Fruit fly (Drosophila melanogaster) whole organism, wandering third instar larva: ENCODE results near the gene Mps1.

ENCODE experiments used
- Abd-B ChIP-seq: fragments of >200 bp; optimal IDR thresholded peaks from 2 replicates; lab custom pipeline; 2017; ENCODE audit warnings: missing biosample characterization, missing genetic modification characterization
- CG32264 ChIP-seq: fragments of 200-800 bp; sonication (Bioruptor generic); optimal IDR thresholded peaks from 2 replicates; lab custom pipeline; 2016; ENCODE audit warnings: missing biosample characterization, missing genetic modification characterization
- CG9705 ChIP-seq: fragments of 200-800 bp; sonication (Bioruptor generic); optimal IDR thresholded peaks from 2 replicates; lab custom pipeline; 2018; ENCODE audit warnings: missing biosample characterization, mild to moderate bottlenecking, missing genetic modification characterization
- CrebA ChIP-seq: fragments of 200-800 bp; sonication (Bioruptor generic); optimal IDR thresholded peaks from 2 replicates; lab custom pipeline; 2016; ENCODE audit warnings: missing biosample characterization, mild to moderate bottlenecking, missing genetic modification characterization, borderline replicate concordance
- Dfd ChIP-seq: fragments of >200 bp; optimal IDR thresholded peaks from 2 replicates; lab custom pipeline; 2017; ENCODE audit warnings: missing biosample characterization, missing genetic modification characterization
- Dif ChIP-seq: fragments of 200-275, 200-300 bp; sonication (Bioruptor generic); optimal IDR thresholded peaks from 2 replicates; lab custom pipeline; 2018; ENCODE audit warnings: missing biosample characterization, missing genetic modification characterization; ENCODE audit not compliant: partially characterized antibody
- GATAd ChIP-seq: sonication (Bioruptor generic); optimal IDR thresholded peaks from 2 replicates; lab custom pipeline; 2016; ENCODE audit warnings: missing biosample characterization, missing genetic modification characterization
- HLH106 ChIP-seq: fragments of 200-800 bp; optimal IDR thresholded peaks from 3 replicates; lab custom pipeline; 2019; ENCODE audit warnings: missing biosample characterization, mild to moderate bottlenecking, missing genetic modification characterization, moderate library complexity
- Hnf4 ChIP-seq: fragments of 200-800 bp; sonication (Bioruptor generic); optimal IDR thresholded peaks from 2 replicates; lab custom pipeline; 2016; ENCODE audit warnings: missing biosample characterization, mild to moderate bottlenecking, missing genetic modification characterization
- Hr78 ChIP-seq: fragments of >200 bp; optimal IDR thresholded peaks from 2 replicates; lab custom pipeline; 2017; ENCODE audit warnings: missing biosample characterization, missing genetic modification characterization
- Hr83 ChIP-seq: fragments of 200-300 bp; sonication (Bioruptor generic); optimal IDR thresholded peaks from 2 replicates; lab custom pipeline; 2016; ENCODE audit warnings: missing biosample characterization, mild to moderate bottlenecking, missing genetic modification characterization, moderate library complexity; ENCODE audit not compliant: poor library complexity, severe bottlenecking
- Jra ChIP-seq: sonication (Bioruptor generic); optimal IDR thresholded peaks from 2 replicates; lab custom pipeline; 2016; ENCODE audit warnings: missing biosample characterization, missing genetic modification characterization
- Mio ChIP-seq: sonication (Bioruptor generic); optimal IDR thresholded peaks from 2 replicates; lab custom pipeline; 2016; ENCODE audit warnings: missing biosample characterization, missing genetic modification characterization
- Myc ChIP-seq: fragments of >200 bp; optimal IDR thresholded peaks from 2 replicates; lab custom pipeline; 2017
- N ChIP-seq: fragments of >200 bp; optimal IDR thresholded peaks from 2 replicates; lab custom pipeline; 2018; ENCODE audit warnings: missing biosample characterization, missing external identifiers, missing genetic modification characterization
- OdsH ChIP-seq: fragments of 200-800 bp; sonication (Bioruptor generic); optimal IDR thresholded peaks from 2 replicates; lab custom pipeline; 2016; ENCODE audit warnings: missing biosample characterization, mild to moderate bottlenecking, missing genetic modification characterization
- Rel ChIP-seq, 2 experiments: fragments of 200-800 bp; sonication (Bioruptor generic) in 1 of 2; optimal IDR thresholded peaks; 2 replicates in 1 of 2; 3 replicates in 1 of 2; lab custom pipeline; 2016 to 2019; ENCODE audit warnings: mild to moderate bottlenecking in 2 of 2, missing biosample characterization in 2 of 2, missing genetic modification characterization in 2 of 2, moderate library complexity in 1 of 2
- Sp1 ChIP-seq: fragments of 200-800 bp; sonication (Bioruptor generic); optimal IDR thresholded peaks from 3 replicates; lab custom pipeline; 2019; ENCODE audit warnings: missing biosample characterization, mild to moderate bottlenecking, missing genetic modification characterization, moderate library complexity
- Vsx2 ChIP-seq: fragments of 200-300, 225-300 bp; sonication (Bioruptor generic); optimal IDR thresholded peaks from 2 replicates; lab custom pipeline; 2018; ENCODE audit warnings: missing biosample characterization, missing genetic modification characterization; ENCODE audit not compliant: partially characterized antibody
- br ChIP-seq: fragments of 200-800 bp; sonication (Bioruptor generic); optimal IDR thresholded peaks from 2 replicates; lab custom pipeline; 2016; ENCODE audit warnings: missing biosample characterization, missing genetic modification characterization
- brk ChIP-seq: fragments of 200-800 bp; sonication (Bioruptor generic); optimal IDR thresholded peaks from 2 replicates; lab custom pipeline; 2016; ENCODE audit warnings: missing biosample characterization, mild to moderate bottlenecking, missing genetic modification characterization
- dl ChIP-seq, 2 experiments: fragments of 175-275, 200-275 bp in 1 of 2; fragments of 200-275 bp in 1 of 2; sonication (Bioruptor generic); optimal IDR thresholded peaks; lab custom pipeline; 2018; ENCODE audit warnings: mild to moderate bottlenecking in 2 of 2, missing biosample characterization in 2 of 2, missing genetic modification characterization in 2 of 2, moderate library complexity in 2 of 2; ENCODE audit not compliant: partially characterized antibody in 2 of 2, insufficient read depth in 1 of 2
- dmrt93B ChIP-seq: fragments of 200-800 bp; sonication (Bioruptor generic); optimal IDR thresholded peaks from 2 replicates; lab custom pipeline; 2018; ENCODE audit warnings: missing biosample characterization, mild to moderate bottlenecking, missing genetic modification characterization
- dsf ChIP-seq: sonication (Bioruptor generic); optimal IDR thresholded peaks from 2 replicates; lab custom pipeline; 2016; ENCODE audit warnings: missing biosample characterization, missing genetic modification characterization, borderline replicate concordance
- ey ChIP-seq: fragments of 200-800 bp; sonication (Bioruptor generic); optimal IDR thresholded peaks from 2 replicates; lab custom pipeline; 2016; ENCODE audit warnings: missing biosample characterization, missing genetic modification characterization
- foxo ChIP-seq, 2 experiments: fragments of 200-800 bp; sonication (Bioruptor generic); optimal IDR thresholded peaks; 2 replicates in 1 of 2; 3 replicates in 1 of 2; lab custom pipeline; 2016 to 2017; ENCODE audit warnings: missing biosample characterization in 2 of 2, missing genetic modification characterization in 2 of 2
- fru ChIP-seq: fragments of 200-800 bp; sonication (Bioruptor generic); optimal IDR thresholded peaks from 3 replicates; lab custom pipeline; 2016; ENCODE audit warnings: missing biosample characterization, mild to moderate bottlenecking, missing genetic modification characterization
- h ChIP-seq: fragments of 200-800 bp; sonication (Bioruptor generic); optimal IDR thresholded peaks from 3 replicates; lab custom pipeline; 2016; ENCODE audit warnings: missing biosample characterization, mild to moderate bottlenecking, missing genetic modification characterization
- jim ChIP-seq: fragments of 175-275, 200-325 bp; sonication (Bioruptor generic); optimal IDR thresholded peaks from 2 replicates; lab custom pipeline; 2016; ENCODE audit warnings: missing biosample characterization, mild to moderate bottlenecking, missing genetic modification characterization
- lola ChIP-seq: fragments of >200 bp; optimal IDR thresholded peaks from 2 replicates; lab custom pipeline; 2017; ENCODE audit warnings: missing biosample characterization, missing genetic modification characterization
- pan ChIP-seq: fragments of >200 bp; optimal IDR thresholded peaks from 2 replicates; lab custom pipeline; 2017
- psq ChIP-seq: fragments of 200-800 bp; sonication (Bioruptor generic); optimal IDR thresholded peaks from 3 replicates; lab custom pipeline; 2017; ENCODE audit warnings: missing biosample characterization, mild to moderate bottlenecking, missing genetic modification characterization, moderate library complexity
- rgr ChIP-seq: fragments of 200-800 bp; sonication (Bioruptor generic); optimal IDR thresholded peaks from 3 replicates; lab custom pipeline; 2016; ENCODE audit warnings: missing biosample characterization, mild to moderate bottlenecking, missing genetic modification characterization
- sage ChIP-seq: fragments of 200-800 bp; sonication (Bioruptor generic); optimal IDR thresholded peaks from 2 replicates; lab custom pipeline; 2016; ENCODE audit warnings: missing biosample characterization, mild to moderate bottlenecking, missing genetic modification characterization
- sv ChIP-seq: fragments of 200-800 bp; sonication (Bioruptor generic); optimal IDR thresholded peaks from 3 replicates; lab custom pipeline; 2016; ENCODE audit warnings: missing biosample characterization, missing genetic modification characterization
- tai ChIP-seq: sonication (Bioruptor generic); optimal IDR thresholded peaks from 2 replicates; lab custom pipeline; 2016; ENCODE audit warnings: missing biosample characterization, missing genetic modification characterization
- usp ChIP-seq: fragments of >200 bp; optimal IDR thresholded peaks from 2 replicates; lab custom pipeline; 2017; ENCODE audit warnings: missing biosample characterization, missing genetic modification characterization
- woc ChIP-seq: sonication (Bioruptor generic); optimal IDR thresholded peaks from 2 replicates; lab custom pipeline; 2016; ENCODE audit warnings: missing biosample characterization, mild to moderate bottlenecking, missing genetic modification characterization

Mps1 gene

dm6 chr3R:17701131-17701593, 30.1 kb downstream of the Mps1 start:
- TF ChIP-seq rgr (GFP tag; lab: Kevin White, UChicago) (peak; percentile 53), fru (GFP tag; lab: Kevin White, UChicago) (peak; percentile 30), lola (GFP tag; lab: Kevin White, UChicago) (no peak), OdsH (GFP tag; lab: Kevin White, UChicago) (no peak), woc (GFP tag; lab: Kevin White, UChicago) (no peak), dsf (GFP tag; lab: Kevin White, UChicago) (no peak), Mio (GFP tag; lab: Kevin White, UChicago) (no peak), sv (no peak), CG9705 (GFP tag; lab: Kevin White, UChicago) (no peak), br (GFP tag; lab: Kevin White, UChicago) (peak; percentile 28), Rel (GFP tag; optimal IDR thresholded peaks at IDR 0.05; lab: Kevin White, UChicago) (peak; percentile 72), Rel (tag; optimal IDR thresholded peaks at IDR 0.05; lab: Kevin White, UChicago) (peak; percentile 86), sage (GFP tag; lab: Kevin White, UChicago) (no peak), usp (GFP tag; lab: Kevin White, UChicago) (no peak), dl (GFP tag; optimal IDR thresholded peaks at IDR 0.05; lab: Kevin White, UChicago; ENCODE audit: insufficient read depth in 1 of 2, partially characterized antibody in 2 of 2) (peak in 1 of 2 experiments; percentile 15), dmrt93B (no peak), Sp1 (GFP tag; lab: Kevin White, UChicago) (peak; percentile 21), Hr83 (GFP tag; lab: Kevin White, UChicago) (peak; percentile 93), psq (peak; percentile 79), HLH106 (tag; lab: Kevin White, UChicago) (peak; percentile 24), brk (no peak), Hr78 (GFP tag; lab: Kevin White, UChicago) (no peak), Abd-B (GFP tag; lab: Kevin White, UChicago) (no peak), Myc (lab: Kevin White, UChicago) (no peak), CrebA (GFP tag; lab: Kevin White, UChicago) (peak; percentile 91), Hnf4 (GFP tag; lab: Kevin White, UChicago) (peak; percentile 63), ey (GFP tag; lab: Kevin White, UChicago) (no peak), GATAd (no peak), CG32264 (GFP tag; lab: Kevin White, UChicago) (peak; percentile 34), pan (lab: Kevin White, UChicago) (no peak), Dfd (GFP tag; lab: Kevin White, UChicago) (no peak), Dif (peak; percentile 80), Jra (GFP tag; lab: Kevin White, UChicago) (peak; percentile 63), Vsx2 (GFP tag; lab: Kevin White, UChicago) (no peak), jim (GFP tag; lab: Kevin White, UChicago) (no peak), N (GFP tag; lab: Kevin White, UChicago) (peak; percentile 15), h (GFP tag; lab: Kevin White, UChicago) (peak; percentile 59), tai (GFP tag; lab: Kevin White, UChicago) (no peak), foxo (GFP tag; optimal IDR thresholded peaks at IDR 0.05; lab: Kevin White, UChicago) (peak in 1 of 2 experiments; percentile 8)

dm6 chr3R:17701971-17702845, 31.1 kb downstream of the Mps1 start:
- TF ChIP-seq CrebA (GFP tag; lab: Kevin White, UChicago): peak; percentile 21
- TF ChIP-seq Dfd (GFP tag; lab: Kevin White, UChicago): no peak
- TF ChIP-seq jim (GFP tag; lab: Kevin White, UChicago): no peak
- peak in 1 of 2 experiments; percentile 75 for TF ChIP-seq foxo (GFP tag; optimal IDR thresholded peaks at IDR 0.05; lab: Kevin White, UChicago)
- TF ChIP-seq CG9705 (GFP tag; lab: Kevin White, UChicago): no peak
- TF ChIP-seq Abd-B (GFP tag; lab: Kevin White, UChicago): no peak
- TF ChIP-seq Dif: no peak
- no peak for TF ChIP-seq Vsx2 (GFP tag; lab: Kevin White, UChicago)
- no peak for TF ChIP-seq Hr83 (GFP tag; lab: Kevin White, UChicago)
- no peak for TF ChIP-seq Rel (GFP tag; optimal IDR thresholded peaks at IDR 0.05; lab: Kevin White, UChicago)
- peak; percentile 60 for TF ChIP-seq Rel (tag; optimal IDR thresholded peaks at IDR 0.05; lab: Kevin White, UChicago)
- TF ChIP-seq Mio (GFP tag; lab: Kevin White, UChicago): no peak
- peak; percentile 66 for TF ChIP-seq fru (GFP tag; lab: Kevin White, UChicago)
- TF ChIP-seq OdsH (GFP tag; lab: Kevin White, UChicago): peak; percentile 56
- no peak for TF ChIP-seq N (GFP tag; lab: Kevin White, UChicago)
- no peak for TF ChIP-seq dl (GFP tag; optimal IDR thresholded peaks at IDR 0.05; lab: Kevin White, UChicago; ENCODE audit: insufficient read depth in 1 of 2, partially characterized antibody in 2 of 2)
- TF ChIP-seq HLH106 (tag; lab: Kevin White, UChicago): peak; percentile 52
- TF ChIP-seq psq: peak; percentile 46
- TF ChIP-seq Hnf4 (GFP tag; lab: Kevin White, UChicago): no peak
- TF ChIP-seq CG32264 (GFP tag; lab: Kevin White, UChicago): no peak
- no peak for TF ChIP-seq tai (GFP tag; lab: Kevin White, UChicago)
- TF ChIP-seq GATAd: no peak
- peak; percentile 44 for TF ChIP-seq woc (GFP tag; lab: Kevin White, UChicago)
- TF ChIP-seq Jra (GFP tag; lab: Kevin White, UChicago): no peak
- no peak for TF ChIP-seq lola (GFP tag; lab: Kevin White, UChicago)
- no peak for TF ChIP-seq usp (GFP tag; lab: Kevin White, UChicago)
- TF ChIP-seq Sp1 (GFP tag; lab: Kevin White, UChicago): peak; percentile 35
- TF ChIP-seq Myc (lab: Kevin White, UChicago): no peak
- TF ChIP-seq rgr (GFP tag; lab: Kevin White, UChicago): peak; percentile 35
- peak; percentile 69 for TF ChIP-seq ey (GFP tag; lab: Kevin White, UChicago)
- peak; percentile 5 for TF ChIP-seq dmrt93B
- TF ChIP-seq sage (GFP tag; lab: Kevin White, UChicago): no peak
- TF ChIP-seq br (GFP tag; lab: Kevin White, UChicago): peak; percentile 41
- no peak for TF ChIP-seq sv
- TF ChIP-seq h (GFP tag; lab: Kevin White, UChicago): peak; percentile 54
